Worm (Caenorhabditis elegans) whole organism, mixed stage, embryonic: ENCODE measurements around the gene nspc-15.

Source experiments
- blmp-1 ChIP-seq: fragments of 150-350 bp; optimal IDR thresholded peaks from 2 replicates; lab custom pipeline; 2014; ENCODE audit warnings: missing biosample characterization, missing genetic modification characterization
- ces-1 ChIP-seq: fragments of 150-350 bp; optimal IDR thresholded peaks from 2 replicates; lab custom pipeline; 2014; ENCODE audit warnings: missing biosample characterization, missing genetic modification reagents, missing genetic modification characterization
- elt-1 ChIP-seq: sonication (generic microtip); optimal IDR thresholded peaks from 2 replicates; lab custom pipeline; 2017; ENCODE audit warnings: missing genetic modification characterization, mild to moderate bottlenecking, missing compliant biosample characterization, antibody characterized with exemption, moderate library complexity, borderline replicate concordance; ENCODE audit not compliant: insufficient read depth
- lsy-2 ChIP-seq: fragments of 150-350 bp; optimal IDR thresholded peaks from 2 replicates; lab custom pipeline; 2014; ENCODE audit warnings: missing biosample characterization, missing genetic modification characterization
- mab-5 ChIP-seq: fragments of 150-350 bp; optimal IDR thresholded peaks from 2 replicates; lab custom pipeline; 2014; ENCODE audit warnings: missing biosample characterization, missing genetic modification characterization
- nhr-237 ChIP-seq: fragments of 150-350 bp; optimal IDR thresholded peaks from 2 replicates; lab custom pipeline; 2014; ENCODE audit warnings: missing biosample characterization, missing genetic modification characterization
- nhr-28 ChIP-seq: fragments of 150-350 bp; optimal IDR thresholded peaks from 2 replicates; lab custom pipeline; 2014; ENCODE audit warnings: missing biosample characterization, missing genetic modification characterization
- pha-4 ChIP-seq: fragments of 150-350 bp; optimal IDR thresholded peaks from 2 replicates; lab custom pipeline; 2018; ENCODE audit warnings: missing biosample characterization, missing genetic modification reagents, missing genetic modification characterization
- sem-2 ChIP-seq: fragments of 200-800 bp; sonication (Bioruptor generic); optimal IDR thresholded peaks from 2 replicates; lab custom pipeline; 2018; ENCODE audit warnings: mild to moderate bottlenecking, missing genetic modification characterization, missing compliant biosample characterization
- snpc-4 ChIP-seq: fragments of 150-350 bp; optimal IDR thresholded peaks from 2 replicates; lab custom pipeline; 2014; ENCODE audit warnings: missing biosample characterization, missing genetic modification characterization
- sptf-1 ChIP-seq: sonication (generic microtip); optimal IDR thresholded peaks from 2 replicates; lab custom pipeline; 2017; ENCODE audit warnings: mild to moderate bottlenecking, missing genetic modification characterization, moderate library complexity, missing compliant biosample characterization

DNA sequence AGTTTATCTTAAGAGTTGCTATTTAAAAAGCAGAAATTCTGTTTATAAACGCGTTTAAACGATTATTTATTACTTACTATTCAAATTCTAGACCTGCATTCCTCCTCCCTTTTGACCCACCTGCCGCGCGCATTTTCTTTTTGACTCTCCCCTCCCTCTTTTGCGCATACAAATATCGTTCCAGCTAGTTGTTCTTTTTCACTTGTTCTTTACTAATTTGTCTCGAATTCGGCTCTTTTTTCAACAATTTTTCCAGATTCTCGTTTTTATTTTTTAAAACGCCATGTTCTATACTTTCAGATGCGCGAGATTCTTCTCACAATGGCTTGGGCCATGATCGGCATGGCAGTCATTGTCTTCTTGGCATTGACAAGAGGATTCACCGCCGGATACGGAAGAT is 4.8 kb downstream of the nspc-15 start, which contains the start of gene F19H6.4:
- TF ChIP-seq ces-1 (GFP tag; lab: Kevin White, UChicago) (no peak), blmp-1 (tag; lab: Kevin White, UChicago) (no peak), lsy-2 (tag; lab: Kevin White, UChicago) (no peak), pha-4 (tag; lab: Kevin White, UChicago) (no peak), elt-1 (tag; lab: Kevin White, UChicago) (no peak), sem-2 (no peak), snpc-4 (tag; lab: Kevin White, UChicago) (no peak), sptf-1 (tag; lab: Kevin White, UChicago) (no peak), nhr-237 (tag; lab: Kevin White, UChicago) (no peak), nhr-28 (tag; lab: Kevin White, UChicago) (no peak), mab-5 (tag; lab: Kevin White, UChicago) (no peak)
